Worm (Caenorhabditis elegans) whole organism, young adult: ENCODE results near the gene C05C8.1.

Experiments used
- D2030.7 ChIP-seq: fragments of 200-800 bp; sonication (Bioruptor generic); IDR thresholded peaks from 2 replicates; pipeline ENCODE4 v1.3.6; 2022; ENCODE audit warnings: missing genetic modification reagents, missing genetic modification characterization, missing compliant biosample characterization
- F57A8.1 ChIP-seq: fragments of 200-800 bp; sonication (Bioruptor generic); optimal IDR thresholded peaks from 2 replicates; lab custom pipeline; 2018; ENCODE audit warnings: mild to moderate bottlenecking, missing genetic modification characterization, moderate library complexity, missing compliant biosample characterization
- Y53F4B.3 ChIP-seq: fragments of 200-800 bp; sonication (Bioruptor generic); IDR thresholded peaks from 2 replicates; pipeline ENCODE4 v1.3.6; 2022; ENCODE audit warnings: missing genetic modification reagents, missing genetic modification characterization, missing compliant biosample characterization
- Y53G8AR.9 ChIP-seq: fragments of 200-800 bp; sonication (Bioruptor generic); conservative IDR thresholded peaks from 2 replicates; pipeline ENCODE4 v1.3.6; 2022; ENCODE audit warnings: missing genetic modification reagents, missing genetic modification characterization, missing compliant biosample characterization
- Y56A3A.18 ChIP-seq: fragments of 200-800 bp; sonication (Bioruptor generic); IDR thresholded peaks from 2 replicates; pipeline ENCODE4 v1.3.6; 2022; ENCODE audit warnings: missing genetic modification reagents, missing genetic modification characterization, missing compliant biosample characterization
- Y79H2A.3 ChIP-seq: fragments of 200-800 bp; sonication (Bioruptor generic); conservative IDR thresholded peaks from 2 replicates; pipeline ENCODE4 v1.3.6; 2022; ENCODE audit warnings: missing genetic modification reagents, missing genetic modification characterization, missing compliant biosample characterization
- Y95B8A.8 ChIP-seq: fragments of 200-800 bp; sonication (Bioruptor generic); IDR thresholded peaks from 2 replicates; pipeline ENCODE4 v1.3.6; 2022; ENCODE audit warnings: missing genetic modification reagents, missing genetic modification characterization, missing compliant biosample characterization
- ZK185.1 ChIP-seq: sonication (generic microtip); optimal IDR thresholded peaks from 2 replicates; lab custom pipeline; 2016; ENCODE audit warnings: mild to moderate bottlenecking, missing genetic modification characterization, missing compliant biosample characterization; ENCODE audit not compliant: poor library complexity, severe bottlenecking
- atf-7 ChIP-seq: sonication (generic microtip); optimal IDR thresholded peaks from 2 replicates; lab custom pipeline; 2017; ENCODE audit warnings: mild to moderate bottlenecking, missing genetic modification characterization, missing compliant biosample characterization
- attf-5 ChIP-seq: fragments of 200-800 bp; sonication (Bioruptor generic); optimal IDR thresholded peaks from 2 replicates; lab custom pipeline; 2018; ENCODE audit warnings: mild to moderate bottlenecking, missing genetic modification characterization, missing compliant biosample characterization
- attf-6 ChIP-seq: fragments of 200-800 bp; sonication (Bioruptor generic); IDR thresholded peaks from 2 replicates; pipeline ENCODE4 v1.3.6; 2022; ENCODE audit warnings: missing genetic modification reagents, missing genetic modification characterization, missing compliant biosample characterization
- cebp-1 ChIP-seq, 2 experiments: fragments of 200-800 bp in 1 of 2; sonication (Bioruptor generic) in 1 of 2; sonication (generic microtip) in 1 of 2; IDR thresholded peaks in 1 of 2; optimal IDR thresholded peaks in 1 of 2; 2 replicates each; pipeline versions ENCODE4 v1.3.6 to Lab custom; 2017 to 2022; ENCODE audit warnings: missing compliant biosample characterization in 2 of 2, missing genetic modification characterization in 2 of 2, mild to moderate bottlenecking in 1 of 2, missing genetic modification reagents in 1 of 2, moderate library complexity in 1 of 2
- ceh-40 ChIP-seq: fragments of 200-800 bp; sonication (Bioruptor generic); IDR thresholded peaks from 2 replicates; pipeline ENCODE4 v1.3.6; 2022; ENCODE audit warnings: missing genetic modification characterization, missing compliant biosample characterization
- ceh-58 ChIP-seq: fragments of 200-800 bp; sonication (Bioruptor generic); IDR thresholded peaks from 2 replicates; pipeline ENCODE4 v1.3.6; 2022; ENCODE audit warnings: missing genetic modification characterization, missing compliant biosample characterization
- dpff-1 ChIP-seq: sonication (generic microtip); optimal IDR thresholded peaks from 2 replicates; lab custom pipeline; 2017; ENCODE audit warnings: mild to moderate bottlenecking, missing genetic modification characterization, missing compliant biosample characterization
- dpl-1 ChIP-seq: fragments of 150-350 bp; optimal IDR thresholded peaks from 2 replicates; lab custom pipeline; 2014; ENCODE audit warnings: missing biosample characterization, missing genetic modification reagents, missing genetic modification characterization
- ets-4 ChIP-seq: fragments of 200-800 bp; sonication (Bioruptor generic); optimal IDR thresholded peaks from 2 replicates; lab custom pipeline; 2018; ENCODE audit warnings: mild to moderate bottlenecking, missing genetic modification characterization, missing compliant biosample characterization
- fkh-3 ChIP-seq: sonication (generic microtip); optimal IDR thresholded peaks from 2 replicates; lab custom pipeline; 2016; ENCODE audit warnings: mild to moderate bottlenecking, missing genetic modification characterization, missing compliant biosample characterization
- gei-17 ChIP-seq: fragments of 200-800 bp; sonication (Bioruptor generic); optimal IDR thresholded peaks from 2 replicates; lab custom pipeline; 2018; ENCODE audit warnings: mild to moderate bottlenecking, missing genetic modification characterization, missing compliant biosample characterization
- hlh-26 ChIP-seq: fragments of 200-800 bp; sonication (Bioruptor generic); conservative IDR thresholded peaks from 2 replicates; pipeline ENCODE4 v1.3.6; 2022; ENCODE audit warnings: missing genetic modification reagents, missing genetic modification characterization, missing compliant biosample characterization
- hmg-1.2 ChIP-seq: fragments of 200-800 bp; sonication (Bioruptor generic); IDR thresholded peaks from 2 replicates; pipeline ENCODE4 v1.3.6; 2022; ENCODE audit warnings: missing genetic modification reagents, missing genetic modification characterization, missing compliant biosample characterization
- hsf-1 ChIP-seq: fragments of 200-800 bp; sonication (Bioruptor generic); IDR thresholded peaks from 2 replicates; pipeline ENCODE4 v1.3.6; 2022; ENCODE audit warnings: missing genetic modification reagents, missing genetic modification characterization, missing compliant biosample characterization
- lag-1 ChIP-seq: fragments of 200-800 bp; sonication (Bioruptor generic); IDR thresholded peaks from 2 replicates; pipeline ENCODE4 v1.3.6; 2022; ENCODE audit warnings: missing genetic modification reagents, missing genetic modification characterization, missing compliant biosample characterization
- let-607 ChIP-seq, 2 experiments: fragments of 200-800 bp in 1 of 2; sonication (Bioruptor generic) in 1 of 2; sonication (generic microtip) in 1 of 2; optimal IDR thresholded peaks; 2 replicates each; lab custom pipeline; 2016 to 2018; ENCODE audit warnings: mild to moderate bottlenecking in 2 of 2, missing compliant biosample characterization in 2 of 2, missing genetic modification characterization in 2 of 2, moderate library complexity in 2 of 2, missing genotype in 1 of 2
- lin-26 ChIP-seq: fragments of 200-800 bp; sonication (Bioruptor generic); IDR thresholded peaks from 2 replicates; pipeline ENCODE4 v1.3.6; 2022; ENCODE audit warnings: missing genetic modification reagents, missing genetic modification characterization, missing compliant biosample characterization
- lin-54 ChIP-seq: fragments of 200-800 bp; sonication (Bioruptor generic); optimal IDR thresholded peaks from 2 replicates; lab custom pipeline; 2018; ENCODE audit warnings: mild to moderate bottlenecking, missing genetic modification characterization, missing compliant biosample characterization
- lir-1 ChIP-seq: fragments of 200-800 bp; sonication (Bioruptor generic); conservative IDR thresholded peaks from 2 replicates; pipeline ENCODE4 v1.3.6; 2022; ENCODE audit warnings: missing genetic modification reagents, missing genetic modification characterization, missing compliant biosample characterization
- lsl-1 ChIP-seq: fragments of 200-800 bp; sonication (Bioruptor generic); optimal IDR thresholded peaks from 2 replicates; lab custom pipeline; 2018; ENCODE audit warnings: mild to moderate bottlenecking, missing genetic modification characterization, moderate library complexity, missing compliant biosample characterization
- madf-3 ChIP-seq: fragments of 200-800 bp; sonication (Bioruptor generic); IDR thresholded peaks from 2 replicates; pipeline ENCODE4 v1.3.6; 2022; ENCODE audit warnings: missing genetic modification reagents, missing genetic modification characterization, missing compliant biosample characterization
- madf-6 ChIP-seq: fragments of 200-800 bp; sonication (Bioruptor generic); IDR thresholded peaks from 2 replicates; pipeline ENCODE4 v1.3.6; 2022; ENCODE audit warnings: missing genetic modification reagents, missing genetic modification characterization, missing compliant biosample characterization
- mcd-1 ChIP-seq: fragments of 200-800 bp; sonication (Bioruptor generic); IDR thresholded peaks from 2 replicates; pipeline ENCODE4 v1.3.6; 2022; ENCODE audit warnings: missing genetic modification reagents, missing genetic modification characterization, missing compliant biosample characterization
- nfya-2 ChIP-seq: fragments of 200-800 bp; sonication (Bioruptor generic); IDR thresholded peaks from 2 replicates; pipeline ENCODE4 v1.3.6; 2022; ENCODE audit warnings: missing genetic modification reagents, missing genetic modification characterization, missing compliant biosample characterization
- nfyb-1 ChIP-seq: fragments of 200-800 bp; sonication (Bioruptor generic); IDR thresholded peaks from 2 replicates; pipeline ENCODE4 v1.3.6; 2022; ENCODE audit warnings: missing genetic modification reagents, missing genetic modification characterization, missing compliant biosample characterization
- nhr-179 ChIP-seq: sonication (generic microtip); optimal IDR thresholded peaks from 2 replicates; lab custom pipeline; 2016; ENCODE audit warnings: mild to moderate bottlenecking, missing genetic modification characterization, missing compliant biosample characterization
- nhr-80 ChIP-seq: sonication (generic microtip); optimal IDR thresholded peaks from 2 replicates; lab custom pipeline; 2016; ENCODE audit warnings: missing genetic modification characterization, missing compliant biosample characterization
- nhr-90 ChIP-seq: sonication (generic microtip); optimal IDR thresholded peaks from 2 replicates; lab custom pipeline; 2016; ENCODE audit warnings: missing genotype, mild to moderate bottlenecking, missing genetic modification characterization, missing compliant biosample characterization
- rcor-1 ChIP-seq: fragments of 200-800 bp; sonication (Bioruptor generic); IDR thresholded peaks from 2 replicates; pipeline ENCODE4 v1.3.6; 2022; ENCODE audit warnings: missing genetic modification reagents, missing genetic modification characterization, missing compliant biosample characterization
- rec-8 ChIP-seq, 2 experiments: sonication (generic microtip); optimal IDR thresholded peaks; 2 replicates each; lab custom pipeline; 2016; ENCODE audit warnings: mild to moderate bottlenecking in 2 of 2, missing genetic modification characterization in 2 of 2, missing genetic modification reagents in 2 of 2, missing genotype in 2 of 2, missing biosample characterization in 1 of 2, missing compliant biosample characterization in 1 of 2, moderate library complexity in 1 of 2
- snpc-1.1 ChIP-seq: sonication (generic microtip); optimal IDR thresholded peaks from 2 replicates; lab custom pipeline; 2017; ENCODE audit warnings: missing genetic modification characterization, mild to moderate bottlenecking, missing compliant biosample characterization, antibody characterized with exemption, moderate library complexity, missing genotype, missing genetic modification reagents; ENCODE audit not compliant: insufficient read depth
- snpc-3.4 ChIP-seq: sonication (generic microtip); optimal IDR thresholded peaks from 2 replicates; lab custom pipeline; 2017; ENCODE audit warnings: missing genetic modification characterization, mild to moderate bottlenecking, missing compliant biosample characterization, antibody characterized with exemption, moderate library complexity, missing genotype, missing genetic modification reagents
- tbp1 ChIP-seq: fragments of 200-800 bp; sonication (Bioruptor generic); optimal IDR thresholded peaks from 2 replicates; lab custom pipeline; 2018; ENCODE audit warnings: mild to moderate bottlenecking, missing genetic modification characterization, missing compliant biosample characterization
- tbx-9 ChIP-seq: sonication (generic microtip); optimal IDR thresholded peaks from 2 replicates; lab custom pipeline; 2016; ENCODE audit warnings: borderline replicate concordance, missing genetic modification characterization, inconsistent platforms, missing compliant biosample characterization
- ztf-18 ChIP-seq: sonication (generic microtip); optimal IDR thresholded peaks from 2 replicates; lab custom pipeline; 2016; ENCODE audit warnings: missing genotype, mild to moderate bottlenecking, missing genetic modification characterization, missing compliant biosample characterization
- ztf-25 ChIP-seq: fragments of 200-800 bp; sonication (Bioruptor generic); IDR thresholded peaks from 2 replicates; pipeline ENCODE4 v1.3.6; 2022; ENCODE audit warnings: missing genetic modification reagents, missing genetic modification characterization, missing compliant biosample characterization

Gene C05C8.1

ce11 chrV:7197036-7197435 is 42.5 kb upstream of the C05C8.1 start (continued):
- no peak for TF ChIP-seq rec-8 (tag; optimal IDR thresholded peaks at IDR 0.05; lab: Kevin White, UChicago)
- TF ChIP-seq ztf-25 (GFP tag; lab: Robert Waterston, UW): no peak
- no peak for TF ChIP-seq ets-4 (GFP tag; lab: Kevin White, UChicago)
- TF ChIP-seq madf-3 (GFP tag; lab: Robert Waterston, UW): peak; percentile 91
- no peak for TF ChIP-seq ztf-18 (tag; lab: Kevin White, UChicago)
- TF ChIP-seq nhr-80 (tag; lab: Kevin White, UChicago): no peak
- no peak for TF ChIP-seq lin-54 (GFP tag; lab: Kevin White, UChicago)
- TF ChIP-seq nfya-2 (GFP tag; lab: Robert Waterston, UW): no peak
- TF ChIP-seq F57A8.1 (GFP tag; lab: Kevin White, UChicago): no peak
- no peak for TF ChIP-seq hmg-1.2 (GFP tag; lab: Robert Waterston, UW)
- no peak for TF ChIP-seq lag-1 (GFP tag; lab: Robert Waterston, UW)
- peak; percentile 49; the same call in 1 of the 2 replicates for TF ChIP-seq lin-26
- peak; percentile 3 for TF ChIP-seq tbp1 (GFP tag; lab: Kevin White, UChicago)
- no peak for TF ChIP-seq gei-17 (GFP tag; lab: Kevin White, UChicago)
- TF ChIP-seq ceh-58 (GFP tag; lab: Robert Waterston, UW): 0 out of 2 replicates have a peak, but pooled peaks have one; percentile 52
- no peak for TF ChIP-seq mcd-1 (GFP tag; lab: Robert Waterston, UW)
- no peak for TF ChIP-seq fkh-3 (tag; lab: Kevin White, UChicago)
- TF ChIP-seq tbx-9 (tag; lab: Kevin White, UChicago): no peak
- no peak for TF ChIP-seq attf-6

ce11 chrV:7198403-7198802 is 41.2 kb upstream of the C05C8.1 start:
- no peak for TF ChIP-seq nhr-179 (tag; lab: Kevin White, UChicago)
- TF ChIP-seq ZK185.1 (tag; lab: Kevin White, UChicago): peak; percentile 8
- peak; percentile 13 for TF ChIP-seq snpc-1.1
- TF ChIP-seq cebp-1 (GFP tag; IDR thresholded peaks at IDR 0.05; lab: Robert Waterston, UW): peak; percentile 32; the same call in 1 of the 2 replicates
- TF ChIP-seq cebp-1 (tag; optimal IDR thresholded peaks at IDR 0.05; lab: Kevin White, UChicago): peak; percentile 65
- TF ChIP-seq madf-6 (GFP tag; lab: Robert Waterston, UW): peak; percentile 67; the same call in 1 of the 2 replicates
- peak; percentile 73 for TF ChIP-seq ets-4 (GFP tag; lab: Kevin White, UChicago)
- peak; percentile 46 to 68 for TF ChIP-seq let-607 (tag; optimal IDR thresholded peaks at IDR 0.05; lab: Kevin White, UChicago)
- TF ChIP-seq lsl-1 (GFP tag; lab: Kevin White, UChicago): peak; percentile 33
- no peak for TF ChIP-seq lir-1
- 0 out of 2 replicates have a peak, but pooled peaks have one; percentile 54 for TF ChIP-seq Y56A3A.18
- peak; percentile 76 for TF ChIP-seq Y53G8AR.9 (GFP tag; lab: Robert Waterston, UW)
- peak; percentile 6 for TF ChIP-seq snpc-3.4 (tag; lab: Kevin White, UChicago)
- peak; percentile 95 for TF ChIP-seq nhr-80 (tag; lab: Kevin White, UChicago)
- peak; percentile 40 for TF ChIP-seq atf-7
- no peak for TF ChIP-seq D2030.7 (GFP tag; lab: Robert Waterston, UW)
- TF ChIP-seq Y79H2A.3 (GFP tag; lab: Robert Waterston, UW): 0 out of 2 replicates have a peak, but pooled peaks have one; percentile 20
- peak; percentile 41 for TF ChIP-seq attf-5 (GFP tag; lab: Kevin White, UChicago)
- peak; percentile 1 for TF ChIP-seq dpff-1 (tag; lab: Kevin White, UChicago)
- TF ChIP-seq dpl-1: no peak
- 0 out of 2 replicates have a peak, but pooled peaks have one; percentile 45 for TF ChIP-seq ceh-40 (GFP tag; lab: Robert Waterston, UW)
- TF ChIP-seq hsf-1 (GFP tag; lab: Robert Waterston, UW): peak; percentile 72
- TF ChIP-seq hmg-1.2 (GFP tag; lab: Robert Waterston, UW): 0 out of 2 replicates have a peak, but pooled peaks have one; percentile 31
- no peak for TF ChIP-seq Y53F4B.3 (GFP tag; lab: Robert Waterston, UW)
- peak; percentile 50; the same call in 1 of the 2 replicates for TF ChIP-seq lin-26
- peak; percentile 73; the same call in 1 of the 2 replicates for TF ChIP-seq nfyb-1
- 0 out of 2 replicates have a peak, but pooled peaks have one; percentile 42 for TF ChIP-seq Y95B8A.8
- no peak for TF ChIP-seq rcor-1 (GFP tag; lab: Robert Waterston, UW)
- peak; percentile 22 for TF ChIP-seq nhr-90 (tag; lab: Kevin White, UChicago)
- peak; percentile 35 for TF ChIP-seq lin-54 (GFP tag; lab: Kevin White, UChicago)
- no peak for TF ChIP-seq hlh-26 (GFP tag; lab: Robert Waterston, UW)
